Fruit fly (Drosophila melanogaster) whole organism, adult: ENCODE data around the gene CG43407.

ENCODE experiments used
- CG33017 ChIP-seq: fragments of 200-800 bp; sonication (Bioruptor generic); optimal IDR thresholded peaks from 2 replicates; lab custom pipeline; 2018; ENCODE audit warnings: missing biosample characterization, mild to moderate bottlenecking, missing genetic modification characterization, moderate library complexity
- CG7045 ChIP-seq: fragments of 200-800 bp; sonication (Bioruptor generic); optimal IDR thresholded peaks from 2 replicates; lab custom pipeline; 2017; ENCODE audit warnings: missing biosample characterization, mild to moderate bottlenecking, missing genetic modification characterization
- Crg-1 ChIP-seq: fragments of 200-800 bp; sonication (Bioruptor generic); optimal IDR thresholded peaks from 2 replicates; lab custom pipeline; 2016; ENCODE audit warnings: missing biosample characterization, missing genetic modification characterization
- Hr96 ChIP-seq: fragments of 200-800 bp; sonication (Bioruptor generic); optimal IDR thresholded peaks from 2 replicates; lab custom pipeline; 2016; ENCODE audit warnings: missing biosample characterization, missing genetic modification characterization
- kay ChIP-seq: fragments of 200-800 bp; sonication (Bioruptor generic); peaks from one replicate; lab custom pipeline; 2016; ENCODE audit warnings: missing biosample characterization, missing genetic modification characterization, borderline replicate concordance
- pad ChIP-seq: fragments of 200-800 bp; sonication (Bioruptor generic); optimal IDR thresholded peaks from 3 replicates; lab custom pipeline; 2017; ENCODE audit warnings: missing biosample characterization, missing genetic modification characterization, mild to moderate bottlenecking, moderate library complexity, missing genetic modification reagents
- tj ChIP-seq: fragments of 200-800 bp; sonication (Bioruptor generic); optimal IDR thresholded peaks from 3 replicates; lab custom pipeline; 2017; ENCODE audit warnings: missing biosample characterization, mild to moderate bottlenecking, missing genetic modification characterization, moderate library complexity
- toe ChIP-seq: fragments of 200-800 bp; sonication (Bioruptor generic); optimal IDR thresholded peaks from 2 replicates; lab custom pipeline; 2016; ENCODE audit warnings: missing biosample characterization, missing genetic modification characterization

- TF ChIP-seq CG33017 (tag; lab: Kevin White, UChicago): peak; percentile 75
- no peak for TF ChIP-seq pad (GFP tag; lab: Kevin White, UChicago)
- TF ChIP-seq kay (GFP tag; lab: Kevin White, UChicago): peak; percentile 32
- no peak for TF ChIP-seq tj (GFP tag; lab: Kevin White, UChicago)
- TF ChIP-seq CG7045 (GFP tag; lab: Kevin White, UChicago): peak; percentile 50
- peak; percentile 11 for TF ChIP-seq Crg-1
- TF ChIP-seq toe: peak; percentile 52
- peak; percentile 19 for TF ChIP-seq Hr96 (GFP tag; lab: Kevin White, UChicago)
Measured at dm6 chr3L:19045299-19046025, 7.7 kb downstream of the CG43407 start, which contains the start of gene nkd.
